Worm (Caenorhabditis elegans) whole organism, L4/young adult: ENCODE results near the gene C23H3.9.
"Not testable (repeated sequence)": the region's sequence is repeated elsewhere in the genome, so short reads cannot be mapped to it uniquely, and the experiment has no call there.

Experiments
- W03F9.2 ChIP-seq: fragments of 150-350 bp; optimal IDR thresholded peaks from 2 replicates; lab custom pipeline; 2014; ENCODE audit warnings: missing biosample characterization, missing genetic modification characterization
- dao-5 ChIP-seq: sonication (generic microtip); optimal IDR thresholded peaks from 2 replicates; lab custom pipeline; 2016; ENCODE audit warnings: missing genotype, missing genetic modification characterization, moderate library complexity, missing compliant biosample characterization
- him-1 ChIP-seq: sonication (generic microtip); optimal IDR thresholded peaks from 2 replicates; lab custom pipeline; 2016; ENCODE audit warnings: missing genotype, missing genetic modification reagents, missing genetic modification characterization, missing compliant biosample characterization

C23H3.9 gene

ce11 chrII:98894-99293 is 19.8 kb upstream of the C23H3.9 start, which contains the start of gene C50D2.10:
C50D2.10 (plus strand) TSS chrII:99138.
- not testable (repeated sequence) for TF ChIP-seq him-1, W03F9.2, dao-5 (tag; lab: Kevin White, UChicago)

- TF ChIP-seq dao-5 (tag; lab: Kevin White, UChicago) (no peak), W03F9.2 (tag; lab: Kevin White, UChicago) (peak; percentile 71), him-1 (tag; lab: Kevin White, UChicago) (no peak)
These were observed 19.1 kb upstream of the C23H3.9 start, which contains the start of the genes luc-7L3 and sftb-6 for ce11 chrII:97992-98763. luc-7L3 (minus strand) TSS chrII:98027. sftb-6 (plus strand) TSS chrII:98404.

ce11 chrII:95177-95576 is 16.1 kb upstream of the C23H3.9 start, which contains the start of gene C50D2.7:
C50D2.7 (minus strand) TSS chrII:95277.
- no peak for TF ChIP-seq W03F9.2 (tag; lab: Kevin White, UChicago)
- TF ChIP-seq him-1 (tag; lab: Kevin White, UChicago): no peak
- TF ChIP-seq dao-5 (tag; lab: Kevin White, UChicago): no peak

- TF ChIP-seq W03F9.2 (tag; lab: Kevin White, UChicago): no peak
- TF ChIP-seq dao-5 (tag; lab: Kevin White, UChicago): no peak
- no peak for TF ChIP-seq him-1 (tag; lab: Kevin White, UChicago)
These were observed 12.4 kb upstream of the C23H3.9 start, which contains the start of gene mcat-1 for ce11 chrII:91419-91818. mcat-1 (minus strand) TSS chrII:91519.

ce11 chrII:87937-88336 is 8.9 kb upstream of the C23H3.9 start:
- TF ChIP-seq W03F9.2 (tag; lab: Kevin White, UChicago) (no peak), dao-5 (tag; lab: Kevin White, UChicago) (no peak), him-1 (tag; lab: Kevin White, UChicago) (no peak)

- no peak for TF ChIP-seq W03F9.2 (tag; lab: Kevin White, UChicago)
- no peak for TF ChIP-seq dao-5 (tag; lab: Kevin White, UChicago)
- TF ChIP-seq him-1 (tag; lab: Kevin White, UChicago): no peak
These were observed 7.7 kb upstream of the C23H3.9 start for ce11 chrII:86794-87193.

- TF ChIP-seq W03F9.2 (tag; lab: Kevin White, UChicago) (no peak), dao-5 (tag; lab: Kevin White, UChicago) (no peak), him-1 (tag; lab: Kevin White, UChicago) (no peak)
These were observed 5.1 kb upstream of the C23H3.9 start, which contains the start of gene C50D2.6 for ce11 chrII:84134-84533. C50D2.6 (plus strand) TSS chrII:84434.

- TF ChIP-seq W03F9.2 (tag; lab: Kevin White, UChicago): no peak
- TF ChIP-seq him-1 (tag; lab: Kevin White, UChicago): no peak
- no peak for TF ChIP-seq dao-5 (tag; lab: Kevin White, UChicago)
These were observed 2.4 kb downstream of the C23H3.9 start for ce11 chrII:76662-77061.

ce11 chrII:75831-76230 is 3.2 kb downstream of the C23H3.9 start:
- TF ChIP-seq dao-5 (tag; lab: Kevin White, UChicago) (no peak), W03F9.2 (tag; lab: Kevin White, UChicago) (no peak), him-1 (tag; lab: Kevin White, UChicago) (no peak)

ce11 chrII:73892-74291 is 5.2 kb downstream of the C23H3.9 start:
- no peak for TF ChIP-seq dao-5 (tag; lab: Kevin White, UChicago)
- TF ChIP-seq him-1 (tag; lab: Kevin White, UChicago): no peak
- no peak for TF ChIP-seq W03F9.2 (tag; lab: Kevin White, UChicago)

ce11 chrII:73329-73728 is 5.7 kb downstream of the C23H3.9 start:
- TF ChIP-seq W03F9.2 (tag; lab: Kevin White, UChicago) (no peak), dao-5 (tag; lab: Kevin White, UChicago) (no peak), him-1 (tag; lab: Kevin White, UChicago) (no peak)

ce11 chrII:69354-69753 is 9.7 kb downstream of the C23H3.9 start, which contains the start of gene egl-26:
egl-26 (plus strand) TSS chrII:69654.
- no peak for TF ChIP-seq him-1 (tag; lab: Kevin White, UChicago)
- TF ChIP-seq W03F9.2 (tag; lab: Kevin White, UChicago): no peak
- TF ChIP-seq dao-5 (tag; lab: Kevin White, UChicago): no peak

ce11 chrII:68757-69156 is 10.3 kb downstream of the C23H3.9 start:
- no peak for TF ChIP-seq W03F9.2 (tag; lab: Kevin White, UChicago)
- no peak for TF ChIP-seq him-1 (tag; lab: Kevin White, UChicago)
- TF ChIP-seq dao-5 (tag; lab: Kevin White, UChicago): no peak
